Fruit fly (Drosophila melanogaster): Measurements from ENCODE around the gene bru1.
A peak's percentile ranks its signal among the peaks of the same experiment; 100 is the strongest.

The bru1 gene

dm6 chr2L:12346163-12346892, 171.5 kb downstream of the bru1 start (continued):
- TF ChIP-seq grn (GFP tag; optimal IDR thresholded peaks at IDR 0.05) (peak; percentile 96), tup (GFP tag; optimal IDR thresholded peaks at IDR 0.05) (no peak), CG11504 (tag; optimal IDR thresholded peaks at IDR 0.05) (peak; percentile 11), GATAe (GFP tag; conservative IDR thresholded peaks at IDR 0.05) (peak; percentile 64), CG8359 (GFP tag; optimal IDR thresholded peaks at IDR 0.05; ENCODE audit: borderline replicate concordance) (no peak), CG7556 (GFP tag; optimal IDR thresholded peaks at IDR 0.05) (peak; percentile 9), CG32532 (GFP tag; IDR thresholded peaks at IDR 0.05) (peak; percentile 37; the same call in 1 of the 2 replicates), tap (tag; optimal IDR thresholded peaks at IDR 0.05) (no peak), CG18599 (GFP tag; optimal IDR thresholded peaks at IDR 0.05) (peak; percentile 58), CG4707 (GFP tag; optimal IDR thresholded peaks at IDR 0.05) (peak; percentile 85), wor (GFP tag; IDR thresholded peaks at IDR 0.05) (no peak), jing (GFP tag; optimal IDR thresholded peaks at IDR 0.05) (no peak), Hmr (GFP tag; optimal IDR thresholded peaks at IDR 0.05) (peak; percentile 17), Ets65A (GFP tag) (peak; percentile 50), CG12104 (GFP tag; optimal IDR thresholded peaks at IDR 0.05) (no peak), ac (GFP tag; optimal IDR thresholded peaks at IDR 0.05) (no peak), CG15479 (GFP tag; optimal IDR thresholded peaks at IDR 0.05) (peak; percentile 33), mirr (GFP tag; optimal IDR thresholded peaks at IDR 0.05) (peak; percentile 9), CG34376 (GFP tag; optimal IDR thresholded peaks at IDR 0.05) (peak; percentile 66), CG2116 (GFP tag; optimal IDR thresholded peaks at IDR 0.05) (no peak), HmgZ (tag; optimal IDR thresholded peaks at IDR 0.05) (no peak), CG15601 (tag; optimal IDR thresholded peaks at IDR 0.05) (no peak), CG30020 (tag; optimal IDR thresholded peaks at IDR 0.05) (no peak), sens (GFP tag) (no peak), Lim3 (GFP tag; IDR thresholded peaks at IDR 0.05) (no peak), sug (tag; optimal IDR thresholded peaks at IDR 0.05) (peak; percentile 25), CG12769 (tag; optimal IDR thresholded peaks at IDR 0.05) (peak; percentile 31), YL-1 (GFP tag; optimal IDR thresholded peaks at IDR 0.05) (no peak), sna (GFP tag; IDR thresholded peaks at IDR 0.05; ENCODE audit: partially characterized antibody) (no peak), cad (GFP tag; optimal IDR thresholded peaks at IDR 0.05) (no peak), sd (tag; optimal IDR thresholded peaks at IDR 0.05) (peak; percentile 76), bcd (GFP tag; optimal IDR thresholded peaks at IDR 0.05) (no peak), CG4328 (GFP tag; optimal IDR thresholded peaks at IDR 0.05) (no peak), Drgx (GFP tag; IDR thresholded peaks at IDR 0.05) (no peak), fru (optimal IDR thresholded peaks at IDR 0.05) (no peak), CG17359 (tag; optimal IDR thresholded peaks at IDR 0.05) (peak; percentile 9), unpg (GFP tag; optimal IDR thresholded peaks at IDR 0.05) (peak; percentile 7), CG3065 (GFP tag; optimal IDR thresholded peaks at IDR 0.05) (no peak), lab (GFP tag; optimal IDR thresholded peaks at IDR 0.05) (peak; percentile 45), CkIIα-i1 (GFP tag; IDR thresholded peaks at IDR 0.05) (no peak), dmrt99B (tag; optimal IDR thresholded peaks at IDR 0.05) (peak; percentile 17), ranshi (GFP tag; IDR thresholded peaks at IDR 0.05) (no peak), CG7372 (GFP tag; IDR thresholded peaks at IDR 0.05) (no peak), Rfx (GFP tag; IDR thresholded peaks at IDR 0.05) (peak; percentile 48; the same call in 1 of the 2 replicates), B-H1 (GFP tag; IDR thresholded peaks at IDR 0.05) (no peak), pho (GFP tag; optimal IDR thresholded peaks at IDR 0.05) (no peak), Hr51 (GFP tag; optimal IDR thresholded peaks at IDR 0.05) (peak in 1 of 2 experiments; percentile 26), Ptx1 (GFP tag; IDR thresholded peaks at IDR 0.05) (peak; percentile 37; the same call in 1 of the 2 replicates), CG14014 (GFP tag; IDR thresholded peaks at IDR 0.05) (0 out of 2 replicates have a peak, but pooled peaks have one; percentile 18), phol (tag; optimal IDR thresholded peaks at IDR 0.05) (no peak)

Measured in whole organism, embryonic.